Fruit fly (Drosophila melanogaster) whole organism, embryonic: ENCODE results near the gene Hsp67Ba.

Source experiments
- Awh ChIP-seq: fragments of 200-800 bp; sonication (Bioruptor generic); IDR thresholded peaks from 2 replicates; pipeline ENCODE4, ENCODE4 v1.3.6; 2022; ENCODE audit warnings: missing biosample characterization, missing genetic modification characterization
- BEAF-32 ChIP-seq: fragments of 200-800 bp; sonication (Bioruptor generic); optimal IDR thresholded peaks from 3 replicates; lab custom pipeline; 2017; ENCODE audit warnings: missing biosample characterization, missing genetic modification characterization, mild to moderate bottlenecking, moderate library complexity, missing genetic modification reagents
- Bdp1 ChIP-seq: fragments of 200-800 bp; sonication (Bioruptor generic); optimal IDR thresholded peaks from 3 replicates; lab custom pipeline; 2016; ENCODE audit warnings: missing biosample characterization, missing genetic modification characterization
- BtbVII ChIP-seq: fragments of 200-800 bp; sonication (Bioruptor generic); optimal IDR thresholded peaks from 3 replicates; lab custom pipeline; 2017; ENCODE audit warnings: missing biosample characterization, mild to moderate bottlenecking, missing genetic modification characterization
- CG11085 ChIP-seq: fragments of 200-800 bp; sonication (Bioruptor generic); IDR thresholded peaks from 2 replicates; pipeline ENCODE4 v1.3.6; 2022; ENCODE audit warnings: missing biosample characterization, missing genetic modification characterization
- CG11093 ChIP-seq: fragments of 200-800 bp; sonication (Bioruptor generic); IDR thresholded peaks from 3 replicates; pipeline ENCODE4 v1.3.6; 2022; ENCODE audit warnings: missing biosample characterization, missing genetic modification characterization
- CG13123 ChIP-seq: fragments of 200-800 bp; sonication (Bioruptor generic); optimal IDR thresholded peaks from 2 replicates; lab custom pipeline; 2016; ENCODE audit warnings: missing biosample characterization, missing genetic modification characterization
- CG15011 ChIP-seq: fragments of 200-800 bp; sonication (Bioruptor generic); optimal IDR thresholded peaks from 3 replicates; lab custom pipeline; 2018; ENCODE audit warnings: missing biosample characterization, mild to moderate bottlenecking, missing genetic modification characterization
- CG15479 ChIP-seq: fragments of 200-800 bp; sonication (Bioruptor generic); optimal IDR thresholded peaks from 3 replicates; lab custom pipeline; 2019; ENCODE audit warnings: missing biosample characterization, mild to moderate bottlenecking, missing genetic modification characterization, moderate library complexity
- CG16779 ChIP-seq: fragments of 200-800 bp; sonication (Bioruptor generic); IDR thresholded peaks from 2 replicates; pipeline ENCODE4 v1.3.6; 2022; ENCODE audit warnings: missing biosample characterization, missing genetic modification characterization
- CG16815 ChIP-seq: fragments of 200-800 bp; sonication (Bioruptor generic); optimal IDR thresholded peaks from 3 replicates; lab custom pipeline; 2017; ENCODE audit warnings: missing biosample characterization, mild to moderate bottlenecking, missing genetic modification characterization
- CG17186 ChIP-seq: fragments of 200-800 bp; sonication (Bioruptor generic); optimal IDR thresholded peaks from 3 replicates; lab custom pipeline; 2017; ENCODE audit warnings: missing biosample characterization, missing genetic modification reagents, missing genetic modification characterization
- CG18011 ChIP-seq: fragments of 200-800 bp; sonication (Bioruptor generic); optimal IDR thresholded peaks from 2 replicates; lab custom pipeline; 2017; ENCODE audit warnings: missing biosample characterization, missing genetic modification characterization, mild to moderate bottlenecking, moderate library complexity, missing genotype
- CG18599 ChIP-seq: fragments of 200-800 bp; sonication (Bioruptor generic); optimal IDR thresholded peaks from 3 replicates; lab custom pipeline; 2017; ENCODE audit warnings: missing biosample characterization, missing genetic modification characterization, mild to moderate bottlenecking, moderate library complexity, missing genetic modification reagents
- CG18764 ChIP-seq: fragments of 200-800 bp; sonication (Bioruptor generic); optimal IDR thresholded peaks from 3 replicates; lab custom pipeline; 2016; ENCODE audit warnings: missing biosample characterization, missing genetic modification characterization
- CG2129 ChIP-seq: fragments of 200-800 bp; sonication (Bioruptor generic); IDR thresholded peaks from 2 replicates; pipeline ENCODE4 v1.3.6; 2022; ENCODE audit warnings: missing biosample characterization, missing genetic modification characterization; ENCODE audit not compliant: partially characterized antibody
- CG32532 ChIP-seq: fragments of 200-800 bp; sonication (Bioruptor generic); IDR thresholded peaks from 2 replicates; pipeline ENCODE4 v1.3.6; 2022; ENCODE audit warnings: missing biosample characterization, missing genetic modification characterization
- CG6689 ChIP-seq: fragments of 200-800 bp; sonication (Bioruptor generic); IDR thresholded peaks from 2 replicates; pipeline ENCODE4 v1.3.6; 2022; ENCODE audit warnings: missing biosample characterization, missing genetic modification characterization
- CG6791 ChIP-seq: fragments of 200-800 bp; sonication (Bioruptor generic); IDR thresholded peaks from 3 replicates; pipeline ENCODE4 v1.3.6; 2022; ENCODE audit warnings: missing biosample characterization, missing genetic modification characterization; ENCODE audit not compliant: partially characterized antibody
- Dfd ChIP-seq, 2 experiments: fragments of >200 bp; optimal IDR thresholded peaks; 2 replicates each; lab custom pipeline; 2017; ENCODE audit warnings: missing biosample characterization in 2 of 2, missing genetic modification characterization in 2 of 2
- Dip2 ChIP-seq: fragments of 200-800 bp; sonication (Bioruptor generic); IDR thresholded peaks from 2 replicates; pipeline ENCODE4 v1.3.6; 2022; ENCODE audit warnings: missing biosample characterization, missing genetic modification characterization
- Doc3 ChIP-seq: fragments of 200-800 bp; sonication (Bioruptor generic); IDR thresholded peaks from 3 replicates; pipeline ENCODE4 v1.3.6; 2022; ENCODE audit warnings: missing biosample characterization, missing genetic modification characterization; ENCODE audit not compliant: partially characterized antibody
- Elba2 ChIP-seq: fragments of 200-800 bp; sonication (Bioruptor generic); optimal IDR thresholded peaks from 3 replicates; lab custom pipeline; 2016; ENCODE audit warnings: missing biosample characterization, missing genetic modification characterization
- Fer2 ChIP-seq: fragments of 200-800 bp; sonication (Bioruptor generic); optimal IDR thresholded peaks from 2 replicates; lab custom pipeline; 2018; ENCODE audit warnings: missing biosample characterization, mild to moderate bottlenecking, missing genetic modification characterization, moderate library complexity
- Gsc ChIP-seq: fragments of 200-800 bp; sonication (Bioruptor generic); IDR thresholded peaks from 2 replicates; pipeline ENCODE4 v1.3.6; 2022; ENCODE audit warnings: missing biosample characterization, missing genetic modification characterization
- H15 ChIP-seq: fragments of 200-800 bp; sonication (Bioruptor generic); IDR thresholded peaks from 3 replicates; pipeline ENCODE4 v1.3.6; 2022; ENCODE audit warnings: missing biosample characterization, missing genetic modification characterization
- HLH4C ChIP-seq: fragments of 200-800 bp; sonication (Bioruptor generic); IDR thresholded peaks from 3 replicates; pipeline ENCODE4 v1.3.6; 2022; ENCODE audit warnings: missing biosample characterization, missing genetic modification characterization; ENCODE audit not compliant: partially characterized antibody
- Hmx ChIP-seq: fragments of 200-800 bp; sonication (Bioruptor generic); optimal IDR thresholded peaks from 2 replicates; lab custom pipeline; 2016; ENCODE audit warnings: missing biosample characterization, missing genetic modification characterization
- Hsf ChIP-seq: fragments of 200-800 bp; sonication (Bioruptor generic); optimal IDR thresholded peaks from 3 replicates; lab custom pipeline; 2016; ENCODE audit warnings: missing biosample characterization, missing genetic modification characterization
- Meics ChIP-seq: fragments of 200-800 bp; sonication (Bioruptor generic); optimal IDR thresholded peaks from 2 replicates; lab custom pipeline; 2017; ENCODE audit warnings: missing biosample characterization, mild to moderate bottlenecking, missing genetic modification characterization
- Mes4 ChIP-seq: fragments of 200-800 bp; sonication (Bioruptor generic); optimal IDR thresholded peaks from 2 replicates; lab custom pipeline; 2016; ENCODE audit warnings: missing biosample characterization, missing genetic modification characterization
- NC2β ChIP-seq: fragments of 200-800 bp; sonication (Bioruptor generic); optimal IDR thresholded peaks from 2 replicates; lab custom pipeline; 2016; ENCODE audit warnings: missing biosample characterization, missing genetic modification characterization
- Side ChIP-seq: fragments of 200-800 bp; sonication (Bioruptor generic); optimal IDR thresholded peaks from 2 replicates; lab custom pipeline; 2016; ENCODE audit warnings: missing biosample characterization, missing genetic modification characterization
- Sry-β ChIP-seq: fragments of 200-800 bp; sonication (Bioruptor generic); optimal IDR thresholded peaks from 2 replicates; lab custom pipeline; 2018; ENCODE audit warnings: missing biosample characterization, mild to moderate bottlenecking, missing genetic modification characterization, moderate library complexity
- Sry-δ ChIP-seq: fragments of 200-800 bp; sonication (Bioruptor generic); optimal IDR thresholded peaks from 2 replicates; lab custom pipeline; 2016; ENCODE audit warnings: missing biosample characterization, missing genetic modification characterization
- ara ChIP-seq: fragments of 200-800 bp; sonication (Bioruptor generic); IDR thresholded peaks from 2 replicates; pipeline ENCODE4 v1.3.6; 2022; ENCODE audit warnings: missing biosample characterization, missing genetic modification characterization
- ato ChIP-seq: fragments of 200-800 bp; sonication (Bioruptor generic); IDR thresholded peaks from 2 replicates; pipeline ENCODE4 v1.3.6; 2022; ENCODE audit warnings: missing biosample characterization, missing genetic modification characterization; ENCODE audit not compliant: partially characterized antibody
- br ChIP-seq: fragments of >200 bp; optimal IDR thresholded peaks from 2 replicates; lab custom pipeline; 2017
- btn ChIP-seq: fragments of 200-800 bp; sonication (Bioruptor generic); optimal IDR thresholded peaks from 2 replicates; lab custom pipeline; 2016; ENCODE audit warnings: missing biosample characterization, missing genetic modification characterization
- cas ChIP-seq: fragments of 200-800 bp; sonication (Bioruptor generic); IDR thresholded peaks from 2 replicates; pipeline ENCODE4 v1.3.6; 2022; ENCODE audit warnings: missing biosample characterization, missing genetic modification characterization
- gcm ChIP-seq: fragments of 200-800 bp; sonication (Bioruptor generic); optimal IDR thresholded peaks from 2 replicates; lab custom pipeline; 2019; ENCODE audit warnings: missing biosample characterization, mild to moderate bottlenecking, missing genetic modification characterization, moderate library complexity
- lmd ChIP-seq: fragments of 200-800 bp; sonication (Bioruptor generic); IDR thresholded peaks from 2 replicates; pipeline ENCODE4 v1.3.6; 2022; ENCODE audit warnings: missing biosample characterization, missing genetic modification characterization
- luna ChIP-seq: fragments of 200-800 bp; sonication (Bioruptor generic); optimal IDR thresholded peaks from 2 replicates; lab custom pipeline; 2016; ENCODE audit warnings: missing biosample characterization, missing genetic modification characterization
- nmo ChIP-seq: fragments of 200-800 bp; sonication (Bioruptor generic); optimal IDR thresholded peaks from 2 replicates; lab custom pipeline; 2018; ENCODE audit warnings: missing biosample characterization, mild to moderate bottlenecking, missing genetic modification characterization, moderate library complexity
- peb ChIP-seq: fragments of 200-800 bp; sonication (Bioruptor generic); IDR thresholded peaks from 2 replicates; pipeline ENCODE4 v1.3.6; 2022; ENCODE audit warnings: missing biosample characterization, missing genetic modification characterization
- prd ChIP-seq, 3 experiments: fragments of >200 bp in 2 of 3; fragments of 200-800 bp in 1 of 3; sonication (Bioruptor generic) in 1 of 3; optimal IDR thresholded peaks in 2 of 3; IDR thresholded peaks in 1 of 3; 2 replicates in 2 of 3; 3 replicates in 1 of 3; pipeline versions ENCODE4 v1.3.6 to Lab custom; 2017 to 2022; ENCODE audit warnings: missing biosample characterization in 1 of 3, missing genetic modification characterization in 1 of 3
- pros ChIP-seq: fragments of 200-800 bp; sonication (Bioruptor generic); optimal IDR thresholded peaks from 3 replicates; lab custom pipeline; 2019; ENCODE audit warnings: missing biosample characterization, mild to moderate bottlenecking, missing genetic modification characterization, moderate library complexity
- sisA ChIP-seq: fragments of 200-800 bp; sonication (Bioruptor generic); IDR thresholded peaks from 2 replicates; pipeline ENCODE4 v1.3.6; 2022; ENCODE audit warnings: missing biosample characterization, missing genetic modification characterization
- tna ChIP-seq: fragments of 200-800 bp; sonication (Bioruptor generic); IDR thresholded peaks from 2 replicates; pipeline ENCODE4 v1.3.6; 2022; ENCODE audit warnings: missing biosample characterization, missing genetic modification characterization; ENCODE audit not compliant: partially characterized antibody

Hsp67Ba gene

DNA sequence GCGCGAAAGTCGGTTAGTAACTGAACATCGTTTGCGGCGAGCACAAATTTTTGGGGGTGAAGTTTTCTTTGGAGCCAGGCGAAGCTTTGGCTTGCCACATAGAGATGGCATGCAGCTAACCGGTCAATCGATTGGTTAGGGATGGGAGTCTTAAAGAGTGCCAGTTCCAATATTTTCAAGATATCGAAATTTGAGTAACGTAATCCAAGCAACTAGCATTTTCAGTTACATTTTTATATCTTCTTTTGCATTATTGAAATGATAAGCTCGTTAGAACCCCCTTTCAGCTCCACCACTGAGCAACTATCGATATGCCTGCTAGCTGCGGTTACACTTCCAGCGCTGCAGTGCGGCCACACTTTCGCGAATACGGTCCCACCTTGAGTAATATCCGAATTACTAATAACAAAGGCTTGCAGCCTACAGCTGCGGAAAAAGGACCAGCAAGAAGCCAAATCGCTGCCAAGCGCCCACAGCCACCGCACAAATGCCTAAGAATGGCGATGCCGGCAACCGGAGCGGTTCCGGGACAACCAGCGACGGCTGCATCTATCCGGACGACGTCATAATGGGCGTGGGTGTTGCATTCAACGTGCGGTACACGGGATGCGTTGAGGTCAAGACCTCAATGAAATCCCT, 47.4 kb upstream of the Hsp67Ba start, which contains the start of the genes Atat and Shc (continued):
- TF ChIP-seq Sry-δ (GFP tag; lab: Kevin White, UChicago) (peak; percentile 100), br (no peak), btn (peak; percentile 98), pros (GFP tag; lab: Kevin White, UChicago) (peak; percentile 21), lmd (GFP tag; lab: Robert Waterston, UW) (peak; percentile 100), Dip2 (peak; percentile 83), cas (peak; percentile 99), CG18599 (peak; percentile 99), nmo (GFP tag; lab: Kevin White, UChicago) (peak; percentile 99), BEAF-32 (GFP tag; lab: Kevin White, UChicago) (peak; percentile 99), Bdp1 (GFP tag; lab: Kevin White, UChicago) (peak; percentile 95), sisA (GFP tag; lab: Robert Waterston, UW) (peak; percentile 100), Side (GFP tag; lab: Kevin White, UChicago) (peak; percentile 99), CG2129 (peak; percentile 76), CG11093 (peak; percentile 100), CG6791 (GFP tag; lab: Robert Waterston, UW) (peak; percentile 85), CG16815 (GFP tag; lab: Kevin White, UChicago) (peak; percentile 100), Elba2 (GFP tag; lab: Kevin White, UChicago) (peak; percentile 96), Hsf (GFP tag; lab: Kevin White, UChicago) (peak; percentile 100), CG17186 (GFP tag; lab: Kevin White, UChicago) (peak; percentile 95), BtbVII (GFP tag; lab: Kevin White, UChicago) (peak; percentile 95), CG15479 (peak; percentile 12), CG16779 (GFP tag; lab: Robert Waterston, UW) (peak; percentile 98), CG13123 (GFP tag; lab: Kevin White, UChicago) (peak; percentile 99), Fer2 (tag; lab: Kevin White, UChicago) (peak; percentile 99), Gsc (GFP tag; lab: Robert Waterston, UW) (peak; percentile 99), CG18764 (GFP tag; lab: Kevin White, UChicago) (peak; percentile 99), H15 (GFP tag; lab: Robert Waterston, UW) (peak; percentile 100), luna (GFP tag; lab: Kevin White, UChicago) (peak; percentile 99), Meics (GFP tag; lab: Kevin White, UChicago) (peak; percentile 99), CG15011 (peak; percentile 96), prd (optimal IDR thresholded peaks at IDR 0.05; lab: Kevin White, UChicago) (no peak), prd (GFP tag; IDR thresholded peaks at IDR 0.05; lab: Robert Waterston, UW) (peak; percentile 100), CG18011 (GFP tag; lab: Kevin White, UChicago) (peak; percentile 93), peb (peak; percentile 99), CG32532 (GFP tag; lab: Robert Waterston, UW) (peak; percentile 100), HLH4C (GFP tag; lab: Robert Waterston, UW) (peak; percentile 87), CG11085 (GFP tag; lab: Robert Waterston, UW) (peak; percentile 100), Hmx (GFP tag; lab: Kevin White, UChicago) (peak; percentile 97), tna (GFP tag; lab: Robert Waterston, UW) (peak; percentile 80; the same call in 1 of the 2 replicates), ara (GFP tag; lab: Robert Waterston, UW) (peak; percentile 99), gcm (GFP tag; lab: Kevin White, UChicago) (peak; percentile 92), CG6689 (peak; percentile 99), Sry-β (GFP tag; lab: Kevin White, UChicago) (peak; percentile 61), ato (GFP tag; lab: Robert Waterston, UW) (peak; percentile 59; the same call in 1 of the 2 replicates), Doc3 (GFP tag; lab: Robert Waterston, UW) (peak; percentile 90), NC2β (GFP tag; lab: Kevin White, UChicago) (peak; percentile 99), Mes4 (GFP tag; lab: Kevin White, UChicago) (peak; percentile 99), Awh (GFP tag; lab: Robert Waterston, UW) (peak; percentile 98), Dfd (GFP tag; optimal IDR thresholded peaks at IDR 0.05; lab: Kevin White, UChicago) (peak in 1 of 2 experiments; percentile 87)
